Worm (Caenorhabditis elegans) whole organism, L2 larva: ENCODE results near the gene cex-2.

ENCODE experiments used
- ama-1 ChIP-seq: fragments of 150-350 bp; optimal IDR thresholded peaks from 2 replicates; lab custom pipeline; 2018; ENCODE audit warnings: inconsistent platforms
- ztf-11 ChIP-seq: sonication (generic microtip); optimal IDR thresholded peaks from 2 replicates; lab custom pipeline; 2017; ENCODE audit warnings: missing biosample characterization, missing genetic modification characterization

DNA sequence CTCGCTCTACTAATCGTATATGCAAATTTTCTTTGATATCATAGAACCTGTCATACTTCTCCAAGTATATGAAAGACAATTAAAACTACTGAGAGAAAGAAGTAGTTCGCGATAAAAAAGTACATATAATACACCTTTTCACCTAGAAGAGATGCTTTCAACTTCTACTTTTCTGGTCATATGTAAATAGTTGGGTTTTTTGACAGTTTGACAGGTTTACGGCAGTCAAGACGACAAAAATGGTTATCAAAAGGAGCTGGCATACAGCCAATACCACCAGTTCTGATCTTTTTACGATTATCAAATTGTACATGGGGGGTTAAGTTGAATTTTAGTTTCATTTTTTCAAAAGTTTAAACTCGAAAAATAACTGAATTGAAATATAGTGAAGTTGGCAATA, 20.3 kb downstream of the cex-2 start:
- TF ChIP-seq ama-1 (no peak), ztf-11 (tag; lab: Kevin White, UChicago) (no peak)
